Worm (Caenorhabditis elegans): ENCODE results near the gene daf-2.

DNA sequence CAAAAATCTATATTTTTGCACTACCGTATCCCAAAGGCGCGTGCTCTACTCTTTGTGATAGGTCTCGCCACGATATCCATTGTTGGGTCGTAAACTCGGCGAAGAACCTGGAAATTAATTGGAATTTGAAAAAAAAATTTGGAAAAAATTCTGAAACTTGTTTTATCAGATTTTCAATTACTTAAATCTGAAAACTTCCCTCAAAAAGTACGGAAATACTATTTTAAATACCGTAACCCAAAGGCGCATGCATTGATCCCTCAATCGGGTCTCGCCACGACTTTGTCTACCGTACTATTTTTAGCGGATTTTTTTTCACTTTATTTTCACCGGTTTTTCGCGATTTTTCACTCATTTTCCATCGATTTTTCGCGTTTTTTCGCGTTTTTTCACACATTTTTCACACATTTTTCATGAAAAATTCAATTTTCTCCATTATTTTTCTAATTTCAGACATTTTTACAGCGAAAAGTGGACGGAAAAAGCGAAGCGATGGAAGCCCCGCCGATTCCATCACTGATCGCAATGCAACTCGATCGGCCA is 93.9 kb downstream of the daf-2 start, which contains the start of gene H05C05.1:
- no peak for TF ChIP-seq nhr-25 (tag; optimal IDR thresholded peaks at IDR 0.05)
- TF ChIP-seq fos-1 (tag; optimal IDR thresholded peaks at IDR 0.05), result no peak
- TF ChIP-seq nhr-11 (tag; optimal IDR thresholded peaks at IDR 0.05), result no peak
- TF ChIP-seq fkh-10 (GFP tag; optimal IDR thresholded peaks at IDR 0.05), result no peak
- no peak for TF ChIP-seq egl-27 (tag; optimal IDR thresholded peaks at IDR 0.05)
- no peak for TF ChIP-seq skn-1 (tag; optimal IDR thresholded peaks at IDR 0.05)
- TF ChIP-seq zag-1 (tag; optimal IDR thresholded peaks at IDR 0.05), result no peak
- no peak for TF ChIP-seq nhr-43 (tag; optimal IDR thresholded peaks at IDR 0.05; ENCODE audit: poor library complexity, severe bottlenecking)
- no peak for TF ChIP-seq unc-62 (GFP tag; optimal IDR thresholded peaks at IDR 0.05)
- TF ChIP-seq lin-39 (tag; optimal IDR thresholded peaks at IDR 0.05), result no peak
- TF ChIP-seq pqm-1 (tag; optimal IDR thresholded peaks at IDR 0.05), result no peak
- TF ChIP-seq nhr-76 (tag; optimal IDR thresholded peaks at IDR 0.05), result no peak
- no peak for TF ChIP-seq nhr-77 (tag; optimal IDR thresholded peaks at IDR 0.05)

Measured in whole organism, L3 larva.